Worm (Caenorhabditis elegans) whole organism, L2 larva: Measurements from ENCODE around the gene irld-4.

ENCODE experiments used
- C34F6.9 ChIP-seq: fragments of 150-350 bp; optimal IDR thresholded peaks from 2 replicates; lab custom pipeline; 2014; ENCODE audit warnings: missing biosample characterization, missing genetic modification characterization
- F13H6.1 ChIP-seq: sonication (generic microtip); optimal IDR thresholded peaks from 2 replicates; lab custom pipeline; 2016; ENCODE audit warnings: missing genetic modification characterization, missing compliant biosample characterization
- aly-2 ChIP-seq: fragments of 150-350 bp; optimal IDR thresholded peaks from 2 replicates; lab custom pipeline; 2014; ENCODE audit warnings: missing biosample characterization, missing genetic modification characterization
- ama-1 ChIP-seq: fragments of 150-350 bp; optimal IDR thresholded peaks from 2 replicates; lab custom pipeline; 2018; ENCODE audit warnings: inconsistent platforms
- ceh-16 ChIP-seq: fragments of 150-350 bp; optimal IDR thresholded peaks from 2 replicates; lab custom pipeline; 2014; ENCODE audit warnings: missing biosample characterization, missing genetic modification characterization
- ceh-82 ChIP-seq: fragments of 150-350 bp; optimal IDR thresholded peaks from 2 replicates; lab custom pipeline; 2014; ENCODE audit warnings: missing biosample characterization, missing genetic modification characterization
- crh-2 ChIP-seq: sonication (generic microtip); optimal IDR thresholded peaks from 2 replicates; lab custom pipeline; 2017; ENCODE audit warnings: missing biosample characterization, missing genetic modification characterization
- egl-27 ChIP-seq: sonication (generic microtip); optimal IDR thresholded peaks from 3 replicates; lab custom pipeline; 2017; ENCODE audit warnings: missing biosample characterization, missing genetic modification reagents, missing genetic modification characterization
- elt-3 ChIP-seq: sonication (generic microtip); optimal IDR thresholded peaks from 2 replicates; lab custom pipeline; 2017; ENCODE audit warnings: missing biosample characterization, missing genetic modification characterization
- fos-1 ChIP-seq: fragments of 150-350 bp; optimal IDR thresholded peaks from 2 replicates; lab custom pipeline; 2014; ENCODE audit warnings: missing biosample characterization, missing genetic modification characterization
- gmeb-1 ChIP-seq: fragments of 150-350 bp; optimal IDR thresholded peaks from 2 replicates; lab custom pipeline; 2014; ENCODE audit warnings: missing biosample characterization, missing genetic modification characterization
- lin-11 ChIP-seq: fragments of 150-350 bp; sonication (generic microtip); optimal IDR thresholded peaks from 2 replicates; lab custom pipeline; 2014; ENCODE audit warnings: missing biosample characterization, missing genetic modification characterization, inconsistent platforms, mixed read lengths
- lin-13 ChIP-seq: fragments of 150-350 bp; optimal IDR thresholded peaks from 2 replicates; lab custom pipeline; 2014; ENCODE audit warnings: missing biosample characterization, missing genetic modification reagents, missing genetic modification characterization
- lsy-2 ChIP-seq, 2 experiments: fragments of 150-350 bp in 1 of 2; sonication (generic microtip) in 1 of 2; optimal IDR thresholded peaks; 2 replicates each; lab custom pipeline; 2014 to 2017; ENCODE audit warnings: missing biosample characterization in 2 of 2, missing genetic modification characterization in 2 of 2
- mbf-1 ChIP-seq: sonication (generic microtip); optimal IDR thresholded peaks from 2 replicates; lab custom pipeline; 2017; ENCODE audit warnings: missing biosample characterization, missing genetic modification characterization
- nhr-10 ChIP-seq: sonication (generic microtip); optimal IDR thresholded peaks from 2 replicates; lab custom pipeline; 2017; ENCODE audit warnings: missing biosample characterization, missing genetic modification characterization
- nhr-11 ChIP-seq: fragments of 150-350 bp; optimal IDR thresholded peaks from 2 replicates; lab custom pipeline; 2014; ENCODE audit warnings: missing biosample characterization, missing genetic modification characterization
- nhr-12 ChIP-seq: fragments of 150-350 bp; optimal IDR thresholded peaks from 2 replicates; lab custom pipeline; 2014; ENCODE audit warnings: missing biosample characterization, missing genetic modification characterization
- nhr-129 ChIP-seq: fragments of 150-350 bp; optimal IDR thresholded peaks from 2 replicates; lab custom pipeline; 2014; ENCODE audit warnings: missing biosample characterization, missing genetic modification characterization
- nhr-21 ChIP-seq: fragments of 150-350 bp; optimal IDR thresholded peaks from 2 replicates; lab custom pipeline; 2014; ENCODE audit warnings: missing biosample characterization, missing genetic modification characterization
- nhr-23 ChIP-seq: fragments of 150-350 bp; optimal IDR thresholded peaks from 2 replicates; lab custom pipeline; 2014; ENCODE audit warnings: missing biosample characterization, missing genetic modification reagents, missing genetic modification characterization
- nhr-6 ChIP-seq: fragments of 150-350 bp; optimal IDR thresholded peaks from 2 replicates; lab custom pipeline; 2014; ENCODE audit warnings: missing biosample characterization, missing genetic modification characterization
- nhr-77 ChIP-seq: fragments of 150-350 bp; optimal IDR thresholded peaks from 2 replicates; lab custom pipeline; 2014; ENCODE audit warnings: missing biosample characterization, missing genetic modification characterization
- sem-4 ChIP-seq: fragments of 150-350 bp; optimal IDR thresholded peaks from 2 replicates; lab custom pipeline; 2014; ENCODE audit warnings: missing biosample characterization, missing genetic modification reagents, missing genetic modification characterization
- sma-3 ChIP-seq: sonication (generic microtip); optimal IDR thresholded peaks from 2 replicates; lab custom pipeline; 2016; ENCODE audit warnings: missing genetic modification reagents, missing genetic modification characterization, missing compliant biosample characterization
- sma-9 ChIP-seq, 2 experiments: fragments of 150-350 bp in 1 of 2; sonication (generic microtip) in 1 of 2; optimal IDR thresholded peaks; 2 replicates each; lab custom pipeline; 2014 to 2016; ENCODE audit warnings: missing genetic modification characterization in 2 of 2, mild to moderate bottlenecking in 1 of 2, missing biosample characterization in 1 of 2, missing compliant biosample characterization in 1 of 2, missing genetic modification reagents in 1 of 2, moderate library complexity in 1 of 2
- snpc-4 ChIP-seq: fragments of 150-350 bp; optimal IDR thresholded peaks from 2 replicates; lab custom pipeline; 2014; ENCODE audit warnings: missing biosample characterization, missing genetic modification characterization
- unc-39 ChIP-seq: fragments of 150-350 bp; optimal IDR thresholded peaks from 2 replicates; lab custom pipeline; 2014; ENCODE audit warnings: missing biosample characterization, missing genetic modification characterization
- unc-55 ChIP-seq: fragments of 150-350 bp; sonication (generic microtip); optimal IDR thresholded peaks from 3 replicates; lab custom pipeline; 2014; ENCODE audit warnings: missing biosample characterization, missing genetic modification reagents, missing genetic modification characterization
- unc-62 ChIP-seq: fragments of 150-350 bp; optimal IDR thresholded peaks from 2 replicates; lab custom pipeline; 2014; ENCODE audit warnings: missing biosample characterization, missing genetic modification reagents, missing genetic modification characterization
- zag-1 ChIP-seq: fragments of 150-350 bp; optimal IDR thresholded peaks from 2 replicates; lab custom pipeline; 2014; ENCODE audit warnings: missing biosample characterization, missing genetic modification characterization

The irld-4 gene

DNA sequence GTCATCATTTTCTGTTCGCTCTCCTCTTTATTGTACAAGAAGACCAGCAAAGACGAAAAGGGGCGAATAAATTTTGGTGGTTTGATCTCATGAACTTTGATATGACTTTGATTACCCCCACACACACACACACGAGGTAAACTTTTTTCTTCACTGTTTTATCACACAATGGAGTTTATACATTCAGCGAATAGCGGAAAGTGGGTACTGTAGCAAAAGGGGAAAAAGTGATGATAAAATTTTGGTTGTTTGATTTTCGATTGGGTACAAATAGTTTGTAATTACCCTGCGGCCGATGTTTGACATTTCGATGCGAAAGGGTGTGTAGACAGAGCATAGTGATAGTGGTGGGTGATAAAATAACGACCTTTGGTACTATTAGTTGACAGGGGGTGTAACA is 38.6 kb upstream of the irld-4 start (continued):
- TF ChIP-seq mbf-1 (tag; lab: Kevin White, UChicago): no peak
- TF ChIP-seq aly-2 (tag; lab: Kevin White, UChicago): no peak
- TF ChIP-seq ama-1 (lab: Kevin White, UChicago): no peak
- TF ChIP-seq ceh-82 (tag; lab: Kevin White, UChicago): no peak
- no peak for TF ChIP-seq unc-62
- TF ChIP-seq nhr-12 (tag; lab: Kevin White, UChicago): no peak
- TF ChIP-seq nhr-11 (tag; lab: Kevin White, UChicago): no peak
- no peak for TF ChIP-seq ceh-16 (tag; lab: Kevin White, UChicago)
- peak; percentile 5 for TF ChIP-seq nhr-77
- TF ChIP-seq lin-11: no peak

- no peak for TF ChIP-seq nhr-21
- TF ChIP-seq nhr-129: peak; percentile 24
- peak; percentile 15 for TF ChIP-seq sma-9 (GFP tag; optimal IDR thresholded peaks at IDR 0.05; lab: Kevin White, UChicago)
- no peak for TF ChIP-seq sma-9 (tag; optimal IDR thresholded peaks at IDR 0.05; lab: Kevin White, UChicago)
- no peak for TF ChIP-seq elt-3
- TF ChIP-seq unc-55 (GFP tag; lab: Kevin White, UChicago): no peak
- no peak for TF ChIP-seq aly-2 (tag; lab: Kevin White, UChicago)
- no peak for TF ChIP-seq nhr-11 (tag; lab: Kevin White, UChicago)
Observed at ce11 chrIV:14599321-14599720, 33.6 kb upstream of the irld-4 start.

ce11 chrIV:14603022-14603421 is 29.9 kb upstream of the irld-4 start:
- TF ChIP-seq crh-2 (tag; lab: Kevin White, UChicago): no peak
- TF ChIP-seq nhr-129: peak; percentile 41
- peak; percentile 7 for TF ChIP-seq gmeb-1 (tag; lab: Kevin White, UChicago)
- TF ChIP-seq zag-1 (tag; lab: Kevin White, UChicago): no peak
- TF ChIP-seq sem-4: no peak
- TF ChIP-seq ceh-16 (tag; lab: Kevin White, UChicago): no peak
- peak; percentile 44 for TF ChIP-seq sma-9 (GFP tag; optimal IDR thresholded peaks at IDR 0.05; lab: Kevin White, UChicago)
- no peak for TF ChIP-seq sma-9 (tag; optimal IDR thresholded peaks at IDR 0.05; lab: Kevin White, UChicago)

- TF ChIP-seq nhr-129 (peak; percentile 38), F13H6.1 (tag; lab: Kevin White, UChicago) (peak; percentile 68), unc-55 (GFP tag; lab: Kevin White, UChicago) (peak; percentile 25), snpc-4 (tag; lab: Kevin White, UChicago) (no peak), nhr-12 (tag; lab: Kevin White, UChicago) (no peak), nhr-10 (tag; lab: Kevin White, UChicago) (no peak), sma-9 (GFP tag; optimal IDR thresholded peaks at IDR 0.05; lab: Kevin White, UChicago) (peak; percentile 57), sma-9 (tag; optimal IDR thresholded peaks at IDR 0.05; lab: Kevin White, UChicago) (no peak), zag-1 (tag; lab: Kevin White, UChicago) (no peak), gmeb-1 (tag; lab: Kevin White, UChicago) (no peak), fos-1 (tag; lab: Kevin White, UChicago) (no peak), ceh-82 (tag; lab: Kevin White, UChicago) (no peak), unc-39 (tag; lab: Kevin White, UChicago) (no peak)
Observed at ce11 chrIV:14605143-14605542, 27.8 kb upstream of the irld-4 start.

- TF ChIP-seq unc-62 (no peak), fos-1 (tag; lab: Kevin White, UChicago) (peak; percentile 33), crh-2 (tag; lab: Kevin White, UChicago) (peak; percentile 52), sem-4 (no peak), gmeb-1 (tag; lab: Kevin White, UChicago) (no peak), snpc-4 (tag; lab: Kevin White, UChicago) (peak; percentile 2), lsy-2 (tag; optimal IDR thresholded peaks at IDR 0.05; lab: Kevin White, UChicago) (peak; percentile 30 to 57), zag-1 (tag; lab: Kevin White, UChicago) (no peak), sma-3 (no peak), egl-27 (tag; lab: Kevin White, UChicago) (peak; percentile 52), sma-9 (GFP tag; optimal IDR thresholded peaks at IDR 0.05; lab: Kevin White, UChicago) (peak; percentile 65), sma-9 (tag; optimal IDR thresholded peaks at IDR 0.05; lab: Kevin White, UChicago) (no peak), nhr-11 (tag; lab: Kevin White, UChicago) (no peak), F13H6.1 (tag; lab: Kevin White, UChicago) (peak; percentile 77), nhr-6 (tag; lab: Kevin White, UChicago) (peak; percentile 11), nhr-129 (peak; percentile 92), lin-13 (peak; percentile 13), C34F6.9 (tag; lab: Kevin White, UChicago) (peak; percentile 30), nhr-23 (tag; lab: Kevin White, UChicago) (no peak)
Observed at ce11 chrIV:14606469-14606868, 26.4 kb upstream of the irld-4 start.
